Worm (Caenorhabditis elegans) whole organism, L4 larva: ENCODE data around the gene fbxb-1.

Source experiments
- F10B5.3 ChIP-seq: sonication (generic microtip); optimal IDR thresholded peaks from 2 replicates; lab custom pipeline; 2016; ENCODE audit warnings: mild to moderate bottlenecking, missing genetic modification characterization, missing compliant biosample characterization
- hlh-30 ChIP-seq: sonication (generic microtip); optimal IDR thresholded peaks from 2 replicates; lab custom pipeline; 2017; ENCODE audit warnings: antibody characterized with exemption, mild to moderate bottlenecking, missing genetic modification characterization, missing compliant biosample characterization; ENCODE audit not compliant: insufficient read depth
- lin-15B ChIP-seq: fragments of 150-350 bp; sonication (generic microtip); optimal IDR thresholded peaks from 3 replicates; lab custom pipeline; 2014; ENCODE audit warnings: missing biosample characterization, missing genetic modification characterization
- lin-39 ChIP-seq: fragments of 150-350 bp; optimal IDR thresholded peaks from 2 replicates; lab custom pipeline; 2014; ENCODE audit warnings: missing biosample characterization, missing genetic modification reagents, missing genetic modification characterization
- lsy-2 ChIP-seq, 2 experiments: fragments of 150-350 bp in 1 of 2; sonication (generic microtip) in 1 of 2; optimal IDR thresholded peaks; 2 replicates each; lab custom pipeline; 2014 to 2017; ENCODE audit warnings: missing biosample characterization in 2 of 2, missing genetic modification characterization in 2 of 2
- mxl-3 ChIP-seq: fragments of 200-800 bp; sonication (Bioruptor generic); optimal IDR thresholded peaks from 2 replicates; lab custom pipeline; 2018; ENCODE audit warnings: mild to moderate bottlenecking, missing genetic modification characterization, missing compliant biosample characterization
- nhr-11 ChIP-seq: fragments of 150-350 bp; optimal IDR thresholded peaks from 2 replicates; lab custom pipeline; 2014; ENCODE audit warnings: missing biosample characterization, missing genetic modification characterization
- nhr-111 ChIP-seq: fragments of 200-800 bp; sonication (Bioruptor generic); optimal IDR thresholded peaks from 2 replicates; lab custom pipeline; 2018; ENCODE audit warnings: mild to moderate bottlenecking, missing genetic modification characterization, missing compliant biosample characterization
- nhr-237 ChIP-seq: sonication (generic microtip); optimal IDR thresholded peaks from 2 replicates; lab custom pipeline; 2017; ENCODE audit warnings: missing biosample characterization, missing genetic modification characterization
- nhr-76 ChIP-seq: fragments of 150-350 bp; optimal IDR thresholded peaks from 2 replicates; lab custom pipeline; 2014; ENCODE audit warnings: missing biosample characterization, missing genetic modification characterization
- nhr-77 ChIP-seq: fragments of 150-350 bp; optimal IDR thresholded peaks from 2 replicates; lab custom pipeline; 2014; ENCODE audit warnings: missing biosample characterization, missing genetic modification characterization
- pha-4 ChIP-seq, 2 experiments: fragments of 150-350 bp in 1 of 2; fragments of 200-800 bp in 1 of 2; sonication (Bioruptor generic) in 1 of 2; IDR thresholded peaks in 1 of 2; optimal IDR thresholded peaks in 1 of 2; 2 replicates each; pipeline versions ENCODE4 v1.3.6 to Lab custom; 2014 to 2022; ENCODE audit warnings: missing genetic modification characterization in 2 of 2, missing genetic modification reagents in 2 of 2, missing biosample characterization in 1 of 2, missing compliant biosample characterization in 1 of 2
- unc-39 ChIP-seq: sonication (generic microtip); optimal IDR thresholded peaks from 2 replicates; lab custom pipeline; 2017; ENCODE audit warnings: missing biosample characterization, missing genetic modification characterization
- zag-1 ChIP-seq: fragments of 150-350 bp; optimal IDR thresholded peaks from 2 replicates; lab custom pipeline; 2014; ENCODE audit warnings: missing biosample characterization, missing genetic modification characterization

DNA sequence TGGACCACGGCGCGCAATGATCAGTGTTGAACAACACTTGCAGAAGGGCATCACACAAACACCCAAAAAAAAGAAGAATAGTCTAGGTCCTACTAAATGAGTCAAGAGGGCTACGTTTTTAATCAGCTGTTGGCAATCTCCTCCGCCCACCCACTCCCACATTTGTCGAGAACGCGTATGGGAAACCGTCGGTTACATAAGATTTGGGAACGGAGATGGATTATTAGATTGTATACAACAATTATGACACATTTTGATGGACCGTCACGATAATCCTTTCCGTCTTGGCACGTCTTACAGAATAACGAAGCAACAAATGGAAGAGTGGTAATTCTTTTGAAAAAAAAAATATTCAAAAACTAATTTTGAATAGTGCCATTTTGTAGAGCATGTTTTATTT lies 45.8 kb downstream of the fbxb-1 start:
- no peak for TF ChIP-seq lsy-2 (tag; optimal IDR thresholded peaks at IDR 0.05; lab: Kevin White, UChicago)
- TF ChIP-seq mxl-3 (GFP tag; lab: Kevin White, UChicago), result no peak
- TF ChIP-seq lin-39, result no peak
- TF ChIP-seq pha-4 (GFP tag; IDR thresholded peaks at IDR 0.05; lab: Robert Waterston, UW), result no peak
- TF ChIP-seq pha-4 (tag; optimal IDR thresholded peaks at IDR 0.05; lab: Kevin White, UChicago), result no peak
- TF ChIP-seq nhr-111 (GFP tag; lab: Kevin White, UChicago), result no peak
- TF ChIP-seq hlh-30 (tag; lab: Kevin White, UChicago), result no peak
- no peak for TF ChIP-seq nhr-76
- TF ChIP-seq unc-39 (tag; lab: Kevin White, UChicago), result no peak
- TF ChIP-seq nhr-237 (tag; lab: Kevin White, UChicago), result no peak
- no peak for TF ChIP-seq zag-1
- TF ChIP-seq F10B5.3 (tag; lab: Kevin White, UChicago), result no peak
- no peak for TF ChIP-seq nhr-77
- TF ChIP-seq nhr-11 (tag; lab: Kevin White, UChicago), result no peak
- TF ChIP-seq lin-15B (tag; lab: Kevin White, UChicago), result no peak
